Worm (Caenorhabditis elegans): ENCODE data around the gene abcx-1.

DNA sequence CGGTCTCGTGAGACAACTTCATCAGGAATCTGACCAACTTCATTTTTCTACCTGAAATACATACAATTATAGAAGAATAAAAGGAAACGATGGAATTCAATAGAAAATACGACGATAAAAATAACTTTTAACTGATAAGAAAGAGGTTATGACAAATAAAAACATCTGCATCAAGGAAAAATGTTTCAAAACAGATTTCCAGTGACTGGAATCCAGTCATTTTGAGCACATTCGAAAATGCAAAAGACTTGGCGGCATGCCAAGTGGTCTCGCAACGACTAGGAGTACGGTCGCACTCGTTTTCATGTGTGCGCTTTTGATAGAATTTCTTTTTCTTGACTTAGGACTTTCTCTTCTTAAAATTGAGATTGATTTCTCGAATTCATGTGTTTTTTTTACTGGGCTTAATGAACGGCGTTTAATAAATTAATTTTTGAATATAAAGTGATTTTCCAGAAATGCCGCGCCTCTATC, 42.2 kb upstream of the abcx-1 start, which contains the start of the genes snr-3 and rsp-5:
- no peak for TF ChIP-seq sdc-2 (tag; optimal IDR thresholded peaks at IDR 0.05)
- no peak for TF ChIP-seq elt-2 (tag; optimal IDR thresholded peaks at IDR 0.05)
- TF ChIP-seq fkh-10 (GFP tag; optimal IDR thresholded peaks at IDR 0.05) = no peak
- TF ChIP-seq pag-3 (tag; optimal IDR thresholded peaks at IDR 0.05; ENCODE audit: borderline replicate concordance) = no peak
- TF ChIP-seq pros-1 (tag; optimal IDR thresholded peaks at IDR 0.05) = no peak
- no peak for TF ChIP-seq ceh-9 (tag; optimal IDR thresholded peaks at IDR 0.05)
- TF ChIP-seq hlh-8 (tag; optimal IDR thresholded peaks at IDR 0.05) = no peak
- no peak for TF ChIP-seq hlh-6 (tag; optimal IDR thresholded peaks at IDR 0.05)
- no peak for TF ChIP-seq ama-1 (optimal IDR thresholded peaks at IDR 0.05)
- TF ChIP-seq hlh-13 (GFP tag; optimal IDR thresholded peaks at IDR 0.05) = no peak
- no peak for TF ChIP-seq fax-1 (tag; optimal IDR thresholded peaks at IDR 0.05)
- no peak for TF ChIP-seq ceh-22 (tag; optimal IDR thresholded peaks at IDR 0.05)
